Fruit fly (Drosophila melanogaster) whole organism, embryonic: ENCODE measurements around the gene Gr97a.

Experiments used
- Awh ChIP-seq: fragments of 200-800 bp; sonication (Bioruptor generic); IDR thresholded peaks from 2 replicates; pipeline ENCODE4, ENCODE4 v1.3.6; 2022; ENCODE audit warnings: missing biosample characterization, missing genetic modification characterization
- Bgb ChIP-seq: fragments of 200-800 bp; sonication (Bioruptor generic); IDR thresholded peaks from 2 replicates; pipeline ENCODE4 v1.3.6; 2022; ENCODE audit warnings: missing biosample characterization, missing genetic modification characterization; ENCODE audit not compliant: partially characterized antibody
- C15 ChIP-seq: fragments of 200-800 bp; sonication (Bioruptor generic); IDR thresholded peaks from 3 replicates; pipeline ENCODE4 v1.3.6; 2022; ENCODE audit warnings: missing biosample characterization, missing genetic modification characterization
- CG10274 ChIP-seq: fragments of 200-800 bp; sonication (Bioruptor generic); optimal IDR thresholded peaks from 3 replicates; lab custom pipeline; 2017; ENCODE audit warnings: missing biosample characterization, mild to moderate bottlenecking, missing genetic modification characterization
- CG10565 ChIP-seq: fragments of 200-800 bp; sonication (Bioruptor generic); optimal IDR thresholded peaks from 3 replicates; lab custom pipeline; 2016; ENCODE audit warnings: missing biosample characterization, mild to moderate bottlenecking, missing genetic modification characterization
- CG10654 ChIP-seq: fragments of 200-800 bp; sonication (Bioruptor generic); optimal IDR thresholded peaks from 2 replicates; lab custom pipeline; 2016; ENCODE audit warnings: missing biosample characterization, missing genetic modification characterization
- CG13287 ChIP-seq: fragments of 200-800 bp; sonication (Bioruptor generic); IDR thresholded peaks from 2 replicates; pipeline ENCODE4 v1.3.6; 2022; ENCODE audit warnings: missing biosample characterization, missing genetic modification characterization; ENCODE audit not compliant: partially characterized antibody
- CG13624 ChIP-seq: fragments of 200-800 bp; sonication (Bioruptor generic); optimal IDR thresholded peaks from 2 replicates; lab custom pipeline; 2016; ENCODE audit warnings: missing biosample characterization, missing genetic modification characterization
- CG15479 ChIP-seq: fragments of 200-800 bp; sonication (Bioruptor generic); optimal IDR thresholded peaks from 3 replicates; lab custom pipeline; 2019; ENCODE audit warnings: missing biosample characterization, mild to moderate bottlenecking, missing genetic modification characterization, moderate library complexity
- CG15601 ChIP-seq: fragments of 200-800 bp; sonication (Bioruptor generic); optimal IDR thresholded peaks from 3 replicates; lab custom pipeline; 2019; ENCODE audit warnings: missing biosample characterization, mild to moderate bottlenecking, missing genetic modification characterization, moderate library complexity
- CG18262 ChIP-seq: fragments of 200-800 bp; optimal IDR thresholded peaks from 3 replicates; lab custom pipeline; 2019; ENCODE audit warnings: missing biosample characterization, mild to moderate bottlenecking, missing genetic modification characterization, moderate library complexity
- CG2678 ChIP-seq: fragments of 200-800 bp; sonication (Bioruptor generic); optimal IDR thresholded peaks from 3 replicates; lab custom pipeline; 2019; ENCODE audit warnings: missing biosample characterization, mild to moderate bottlenecking, missing genetic modification characterization, moderate library complexity
- CG4360 ChIP-seq: fragments of 200-800 bp; sonication (Bioruptor generic); IDR thresholded peaks from 2 replicates; pipeline ENCODE4 v1.3.6; 2022; ENCODE audit warnings: missing biosample characterization, missing genetic modification characterization
- CG4424 ChIP-seq: fragments of 200-800 bp; sonication (Bioruptor generic); optimal IDR thresholded peaks from 3 replicates; lab custom pipeline; 2016; ENCODE audit warnings: missing biosample characterization, missing genetic modification characterization
- CG4854 ChIP-seq: fragments of 200-800 bp; sonication (Bioruptor generic); optimal IDR thresholded peaks from 2 replicates; lab custom pipeline; 2016; ENCODE audit warnings: missing biosample characterization, missing genetic modification characterization, inconsistent platforms
- CG6765 ChIP-seq: fragments of 200-800 bp; sonication (Bioruptor generic); optimal IDR thresholded peaks from 3 replicates; lab custom pipeline; 2017; ENCODE audit warnings: missing biosample characterization, mild to moderate bottlenecking, missing genetic modification characterization
- CG7556 ChIP-seq: fragments of 200-800 bp; sonication (Bioruptor generic); optimal IDR thresholded peaks from 2 replicates; lab custom pipeline; 2017; ENCODE audit warnings: missing biosample characterization, mild to moderate bottlenecking, missing genetic modification characterization
- CG9817 ChIP-seq: fragments of 200-800 bp; sonication (Bioruptor generic); optimal IDR thresholded peaks from 2 replicates; lab custom pipeline; 2018; ENCODE audit warnings: missing biosample characterization, mild to moderate bottlenecking, missing genetic modification characterization, moderate library complexity
- Dip3 ChIP-seq: fragments of 200-800 bp; sonication (Bioruptor generic); optimal IDR thresholded peaks from 3 replicates; lab custom pipeline; 2016; ENCODE audit warnings: missing biosample characterization, missing genetic modification characterization
- Doc2 ChIP-seq: fragments of 200-800 bp; sonication (Bioruptor generic); IDR thresholded peaks from 2 replicates; pipeline ENCODE4 v1.3.6; 2022; ENCODE audit warnings: missing biosample characterization, missing genetic modification characterization
- Dp ChIP-seq: fragments of 200-800 bp; sonication (Bioruptor generic); optimal IDR thresholded peaks from 2 replicates; lab custom pipeline; 2018; ENCODE audit warnings: missing biosample characterization, mild to moderate bottlenecking, missing genetic modification characterization, moderate library complexity
- Gug ChIP-seq: fragments of 200-800 bp; sonication (Bioruptor generic); IDR thresholded peaks from 4 replicates; pipeline ENCODE4 v1.3.6; 2022; ENCODE audit warnings: missing biosample characterization, missing genetic modification characterization
- H15 ChIP-seq: fragments of 200-800 bp; sonication (Bioruptor generic); IDR thresholded peaks from 3 replicates; pipeline ENCODE4 v1.3.6; 2022; ENCODE audit warnings: missing biosample characterization, missing genetic modification characterization
- Hr51 ChIP-seq, 2 experiments: fragments of 200-800 bp; sonication (Bioruptor generic); optimal IDR thresholded peaks; 2 replicates in 1 of 2; 3 replicates in 1 of 2; lab custom pipeline; 2016 to 2018; ENCODE audit warnings: missing biosample characterization in 2 of 2, missing genetic modification characterization in 2 of 2, mild to moderate bottlenecking in 1 of 2, moderate library complexity in 1 of 2
- Med ChIP-seq: fragments of 200-800 bp; sonication (Bioruptor generic); peaks from one replicate; lab custom pipeline; 2016; ENCODE audit warnings: missing biosample characterization, missing genetic modification characterization, mild to moderate bottlenecking, inconsistent platforms, moderate library complexity
- Meics ChIP-seq: fragments of 200-800 bp; sonication (Bioruptor generic); optimal IDR thresholded peaks from 2 replicates; lab custom pipeline; 2017; ENCODE audit warnings: missing biosample characterization, mild to moderate bottlenecking, missing genetic modification characterization
- Mes4 ChIP-seq: fragments of 200-800 bp; sonication (Bioruptor generic); optimal IDR thresholded peaks from 2 replicates; lab custom pipeline; 2016; ENCODE audit warnings: missing biosample characterization, missing genetic modification characterization
- Nf-YA ChIP-seq: fragments of 200-800 bp; sonication (Bioruptor generic); IDR thresholded peaks from 2 replicates; pipeline ENCODE4 v1.3.6; 2022; ENCODE audit warnings: missing biosample characterization, missing genetic modification characterization
- Side ChIP-seq: fragments of 200-800 bp; sonication (Bioruptor generic); optimal IDR thresholded peaks from 2 replicates; lab custom pipeline; 2016; ENCODE audit warnings: missing biosample characterization, missing genetic modification characterization
- Usf ChIP-seq: fragments of 200-800 bp; sonication (Bioruptor generic); optimal IDR thresholded peaks from 2 replicates; lab custom pipeline; 2017; ENCODE audit warnings: missing genotype, missing biosample characterization, missing genetic modification characterization
- Vsx1 ChIP-seq: fragments of 200-800 bp; sonication (Bioruptor generic); optimal IDR thresholded peaks from 2 replicates; lab custom pipeline; 2017; ENCODE audit warnings: missing biosample characterization, mild to moderate bottlenecking, missing genetic modification characterization, missing genetic modification reagents
- ab ChIP-seq: fragments of 200-800 bp; sonication (Bioruptor generic); optimal IDR thresholded peaks from 2 replicates; lab custom pipeline; 2016; ENCODE audit warnings: missing biosample characterization, missing genetic modification characterization
- chm ChIP-seq: fragments of 200-800 bp; sonication (Bioruptor generic); IDR thresholded peaks from 2 replicates; pipeline ENCODE4 v1.3.6; 2022; ENCODE audit warnings: missing biosample characterization, missing genetic modification characterization
- ems ChIP-seq: fragments of 200-800 bp; sonication (Bioruptor generic); optimal IDR thresholded peaks from 3 replicates; lab custom pipeline; 2016; ENCODE audit warnings: missing biosample characterization, missing genetic modification characterization
- ewg ChIP-seq: fragments of 200-800 bp; sonication (Bioruptor generic); optimal IDR thresholded peaks from 3 replicates; lab custom pipeline; 2017; ENCODE audit warnings: mild to moderate bottlenecking, missing biosample characterization, missing genetic modification reagents, missing genetic modification characterization
- hth ChIP-seq: fragments of >200 bp; optimal IDR thresholded peaks from 2 replicates; lab custom pipeline; 2017; ENCODE audit warnings: inconsistent platforms
- kah ChIP-seq: fragments of 200-800 bp; sonication (Bioruptor generic); optimal IDR thresholded peaks from 2 replicates; lab custom pipeline; 2018; ENCODE audit warnings: missing biosample characterization, mild to moderate bottlenecking, missing genetic modification characterization
- mirr ChIP-seq: fragments of 200-800 bp; sonication (Bioruptor generic); optimal IDR thresholded peaks from 3 replicates; lab custom pipeline; 2018; ENCODE audit warnings: missing biosample characterization, mild to moderate bottlenecking, missing genetic modification characterization
- mld ChIP-seq: fragments of 200-800 bp; sonication (Bioruptor generic); IDR thresholded peaks from 3 replicates; pipeline ENCODE4 v1.3.6; 2022; ENCODE audit warnings: missing biosample characterization, missing genetic modification characterization; ENCODE audit not compliant: partially characterized antibody
- nmo ChIP-seq: fragments of 200-800 bp; sonication (Bioruptor generic); optimal IDR thresholded peaks from 2 replicates; lab custom pipeline; 2018; ENCODE audit warnings: missing biosample characterization, mild to moderate bottlenecking, missing genetic modification characterization, moderate library complexity
- otp ChIP-seq: fragments of 200-800 bp; sonication (Bioruptor generic); IDR thresholded peaks from 3 replicates; pipeline ENCODE4, ENCODE4 v1.3.6; 2022; ENCODE audit warnings: missing biosample characterization, missing genetic modification characterization
- pho ChIP-seq: fragments of 200-800 bp; sonication (Bioruptor generic); optimal IDR thresholded peaks from 2 replicates; lab custom pipeline; 2016; ENCODE audit warnings: missing biosample characterization, missing genetic modification characterization
- prd ChIP-seq, 3 experiments: fragments of >200 bp in 2 of 3; fragments of 200-800 bp in 1 of 3; sonication (Bioruptor generic) in 1 of 3; optimal IDR thresholded peaks in 2 of 3; IDR thresholded peaks in 1 of 3; 2 replicates in 2 of 3; 3 replicates in 1 of 3; pipeline versions ENCODE4 v1.3.6 to Lab custom; 2017 to 2022; ENCODE audit warnings: missing biosample characterization in 1 of 3, missing genetic modification characterization in 1 of 3
- ranshi ChIP-seq: fragments of 200-800 bp; sonication (Bioruptor generic); IDR thresholded peaks from 2 replicates; pipeline ENCODE4 v1.3.6; 2022; ENCODE audit warnings: missing biosample characterization, missing genetic modification characterization
- repo ChIP-seq: fragments of 200-800 bp; sonication (Bioruptor generic); optimal IDR thresholded peaks from 2 replicates; lab custom pipeline; 2016; ENCODE audit warnings: missing biosample characterization, missing genetic modification characterization
- sd ChIP-seq: fragments of 200-800 bp; sonication (Bioruptor generic); optimal IDR thresholded peaks from 3 replicates; lab custom pipeline; 2018; ENCODE audit warnings: missing biosample characterization, mild to moderate bottlenecking, missing genetic modification characterization, moderate library complexity
- sens-2 ChIP-seq: fragments of 200-800 bp; sonication (Bioruptor generic); IDR thresholded peaks from 2 replicates; pipeline ENCODE4 v1.3.6; 2022; ENCODE audit warnings: missing biosample characterization, missing genetic modification characterization
- shn ChIP-seq: fragments of 200-800 bp; sonication (Bioruptor generic); optimal IDR thresholded peaks from 3 replicates; lab custom pipeline; 2016; ENCODE audit warnings: missing biosample characterization, missing genetic modification characterization
- sim ChIP-seq: fragments of 200-800 bp; sonication (Bioruptor generic); IDR thresholded peaks from 2 replicates; pipeline ENCODE4 v1.3.6; 2022; ENCODE audit warnings: missing biosample characterization, missing genetic modification characterization
- stwl ChIP-seq: fragments of 200-800 bp; sonication (Bioruptor generic); optimal IDR thresholded peaks from 3 replicates; lab custom pipeline; 2018; ENCODE audit warnings: missing biosample characterization, mild to moderate bottlenecking, missing genetic modification characterization, moderate library complexity
- tio ChIP-seq: fragments of 200-800 bp; sonication (Bioruptor generic); optimal IDR thresholded peaks from 2 replicates; lab custom pipeline; 2017; ENCODE audit warnings: missing biosample characterization, missing genetic modification characterization, inconsistent platforms
- zfh1 ChIP-seq: fragments of 200-800 bp; sonication (Bioruptor generic); IDR thresholded peaks from 3 replicates; pipeline ENCODE4 v1.3.6; 2022; ENCODE audit warnings: missing biosample characterization, missing genetic modification characterization

Gr97a gene

DNA sequence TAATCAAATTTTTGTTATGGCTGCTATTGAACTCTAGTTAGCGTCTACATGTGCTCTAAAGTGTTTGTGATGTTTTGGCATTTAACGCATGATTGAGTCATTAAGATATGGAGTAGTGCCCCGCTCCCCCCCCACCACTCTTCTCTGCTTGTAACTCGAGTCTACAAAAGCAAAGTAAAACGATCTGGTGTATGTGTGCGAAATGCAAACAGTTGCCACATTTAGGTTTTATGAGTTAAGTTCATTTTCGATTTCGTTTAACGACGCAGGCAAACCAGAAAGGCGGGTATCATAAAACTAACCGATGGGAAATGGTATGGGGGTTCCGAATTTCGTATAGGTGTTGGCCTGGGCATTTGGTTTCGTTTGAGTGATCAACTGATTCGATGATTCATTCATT lies 31.8 kb downstream of the Gr97a start (continued):
- TF ChIP-seq mld (no peak), Awh (no peak), sim (GFP tag; lab: Robert Waterston, UW) (no peak), Gug (GFP tag; lab: Robert Waterston, UW) (no peak), Med (GFP tag; lab: Kevin White, UChicago) (peak; percentile 69), Dp (GFP tag; lab: Kevin White, UChicago) (no peak), ranshi (no peak), hth (lab: Kevin White, UChicago) (no peak), H15 (GFP tag; lab: Robert Waterston, UW) (no peak), zfh1 (GFP tag; lab: Robert Waterston, UW) (no peak), Hr51 (GFP tag; optimal IDR thresholded peaks at IDR 0.05; lab: Kevin White, UChicago) (no peak), pho (GFP tag; lab: Kevin White, UChicago) (no peak), CG9817 (tag; lab: Kevin White, UChicago) (no peak), Vsx1 (no peak), CG15601 (no peak), C15 (GFP tag; lab: Robert Waterston, UW) (no peak), chm (no peak), CG10274 (GFP tag; lab: Kevin White, UChicago) (no peak), mirr (GFP tag; lab: Kevin White, UChicago) (peak; percentile 74), Doc2 (GFP tag; lab: Robert Waterston, UW) (no peak), CG4360 (GFP tag; lab: Robert Waterston, UW) (no peak), CG15479 (GFP tag; lab: Kevin White, UChicago) (no peak), CG6765 (GFP tag; lab: Kevin White, UChicago) (no peak), Meics (GFP tag; lab: Kevin White, UChicago) (peak; percentile 26), kah (GFP tag; lab: Kevin White, UChicago) (no peak), CG7556 (GFP tag; lab: Kevin White, UChicago) (no peak), CG4424 (GFP tag; lab: Kevin White, UChicago) (no peak), Side (GFP tag; lab: Kevin White, UChicago) (no peak), prd (optimal IDR thresholded peaks at IDR 0.05; lab: Kevin White, UChicago) (no peak), prd (GFP tag; IDR thresholded peaks at IDR 0.05; lab: Robert Waterston, UW) (no peak), ab (GFP tag; lab: Kevin White, UChicago) (no peak), ewg (no peak), Usf (GFP tag; lab: Kevin White, UChicago) (no peak), shn (GFP tag; lab: Kevin White, UChicago) (no peak), nmo (no peak), stwl (tag; lab: Kevin White, UChicago) (no peak), otp (GFP tag; lab: Robert Waterston, UW) (0 out of 3 replicates have a peak, but pooled peaks have one; percentile 15), Bgb (GFP tag; lab: Robert Waterston, UW) (no peak), CG10565 (GFP tag; lab: Kevin White, UChicago) (no peak), Dip3 (GFP tag; lab: Kevin White, UChicago) (no peak), CG13624 (GFP tag; lab: Kevin White, UChicago) (no peak), Mes4 (no peak), CG13287 (GFP tag; lab: Robert Waterston, UW) (no peak), CG18262 (no peak), sens-2 (GFP tag; lab: Robert Waterston, UW) (no peak), CG2678 (tag; lab: Kevin White, UChicago) (peak; percentile 37), ems (GFP tag; lab: Kevin White, UChicago) (no peak), Nf-YA (GFP tag; lab: Robert Waterston, UW) (no peak), CG4854 (GFP tag; lab: Kevin White, UChicago) (no peak), tio (GFP tag; lab: Kevin White, UChicago) (no peak), CG10654 (GFP tag; lab: Kevin White, UChicago) (no peak), sd (tag; lab: Kevin White, UChicago) (peak; percentile 67), repo (GFP tag; lab: Kevin White, UChicago) (no peak)
